Worm (Caenorhabditis elegans) whole organism, L4 larva: ENCODE data around the gene parg-1.

Experiments used
- D1046.2 ChIP-seq: fragments of 200-800 bp; sonication (Bioruptor generic); IDR thresholded peaks from 2 replicates; pipeline ENCODE4 v1.3.6; 2022; ENCODE audit warnings: missing genetic modification characterization, missing compliant biosample characterization
- F44E2.7 ChIP-seq: fragments of 200-800 bp; sonication (Bioruptor generic); IDR thresholded peaks from 2 replicates; pipeline ENCODE4 v2.1.2; 2022; ENCODE audit warnings: missing genetic modification characterization, missing compliant biosample characterization
- F49E8.2 ChIP-seq: sonication (generic microtip); optimal IDR thresholded peaks from 2 replicates; lab custom pipeline; 2016; ENCODE audit warnings: missing compliant biosample characterization, mild to moderate bottlenecking, missing genetic modification characterization, borderline replicate concordance
- R02D3.7 ChIP-seq: fragments of 150-350 bp; sonication (generic microtip); optimal IDR thresholded peaks from 3 replicates; lab custom pipeline; 2014; ENCODE audit warnings: missing biosample characterization, missing genetic modification characterization
- T26A8.4 ChIP-seq: fragments of 200-800 bp; sonication (Bioruptor generic); IDR thresholded peaks from 2 replicates; pipeline ENCODE4 v1.3.6; 2022; ENCODE audit warnings: missing genetic modification characterization, missing compliant biosample characterization
- Y105C5A.15 ChIP-seq: fragments of 200-800 bp; sonication (Bioruptor generic); IDR thresholded peaks from 2 replicates; pipeline ENCODE4 v1.3.6; 2022; ENCODE audit warnings: missing genetic modification characterization, missing compliant biosample characterization
- Y48G9A.11 ChIP-seq: fragments of 200-800 bp; sonication (Bioruptor generic); IDR thresholded peaks from 2 replicates; pipeline ENCODE4 v1.3.6; 2022; ENCODE audit warnings: missing genetic modification reagents, missing genetic modification characterization, missing compliant biosample characterization
- ZK546.5 ChIP-seq, 2 experiments: sonication (generic microtip); optimal IDR thresholded peaks; 2 replicates each; lab custom pipeline; 2017; ENCODE audit warnings: missing biosample characterization in 2 of 2, missing genetic modification characterization in 2 of 2
- ama-1 ChIP-seq: fragments of 150-350 bp; optimal IDR thresholded peaks from 2 replicates; lab custom pipeline; 2014; ENCODE audit warnings: inconsistent platforms, mixed read lengths
- attf-4 ChIP-seq: sonication (generic microtip); optimal IDR thresholded peaks from 3 replicates; lab custom pipeline; 2017; ENCODE audit warnings: missing biosample characterization, missing genetic modification characterization
- ceh-20 ChIP-seq: fragments of 200-800 bp; sonication (Bioruptor generic); IDR thresholded peaks from 2 replicates; pipeline ENCODE4 v1.3.6; 2022; ENCODE audit warnings: missing genetic modification reagents, missing genetic modification characterization, missing compliant biosample characterization
- ceh-28 ChIP-seq: fragments of 150-350 bp; optimal IDR thresholded peaks from 2 replicates; lab custom pipeline; 2014; ENCODE audit warnings: missing biosample characterization, missing genetic modification reagents, missing genetic modification characterization
- ceh-82 ChIP-seq: sonication (generic microtip); optimal IDR thresholded peaks from 2 replicates; lab custom pipeline; 2017; ENCODE audit warnings: missing biosample characterization, missing genetic modification characterization
- dmd-9 ChIP-seq: fragments of 200-800 bp; sonication (Bioruptor generic); IDR thresholded peaks from 2 replicates; pipeline ENCODE4 v1.3.6; 2022; ENCODE audit warnings: missing genetic modification reagents, missing genetic modification characterization, missing compliant biosample characterization
- dpl-1 ChIP-seq: fragments of 150-350 bp; optimal IDR thresholded peaks from 2 replicates; lab custom pipeline; 2014; ENCODE audit warnings: missing biosample characterization, missing genetic modification reagents, missing genetic modification characterization
- egl-43 ChIP-seq: fragments of 200-800 bp; sonication (Bioruptor generic); IDR thresholded peaks from 2 replicates; pipeline ENCODE4 v1.3.6; 2022; ENCODE audit warnings: missing genetic modification reagents, missing genetic modification characterization, missing compliant biosample characterization
- hlh-30 ChIP-seq: sonication (generic microtip); optimal IDR thresholded peaks from 2 replicates; lab custom pipeline; 2017; ENCODE audit warnings: antibody characterized with exemption, mild to moderate bottlenecking, missing genetic modification characterization, missing compliant biosample characterization; ENCODE audit not compliant: insufficient read depth
- jun-1 ChIP-seq: fragments of 150-350 bp; optimal IDR thresholded peaks from 2 replicates; lab custom pipeline; 2014; ENCODE audit warnings: missing biosample characterization, missing genetic modification reagents, missing genetic modification characterization
- lin-1 ChIP-seq: fragments of 200-800 bp; sonication (Bioruptor generic); IDR thresholded peaks from 2 replicates; pipeline ENCODE4 v1.3.6; 2022; ENCODE audit warnings: missing genetic modification reagents, missing genetic modification characterization, missing compliant biosample characterization
- lin-29 ChIP-seq: fragments of 200-800 bp; sonication (Bioruptor generic); IDR thresholded peaks from 2 replicates; pipeline ENCODE4 v1.3.6; 2022; ENCODE audit warnings: missing genetic modification reagents, missing genetic modification characterization, missing compliant biosample characterization
- lin-38 ChIP-seq: fragments of 200-800 bp; sonication (Bioruptor generic); IDR thresholded peaks from 2 replicates; pipeline ENCODE4 v1.3.6; 2022; ENCODE audit warnings: missing genetic modification reagents, missing genetic modification characterization, missing compliant biosample characterization
- lsy-2 ChIP-seq, 2 experiments: fragments of 150-350 bp in 1 of 2; sonication (generic microtip) in 1 of 2; optimal IDR thresholded peaks; 2 replicates each; lab custom pipeline; 2014 to 2017; ENCODE audit warnings: missing biosample characterization in 2 of 2, missing genetic modification characterization in 2 of 2
- madf-9 ChIP-seq: fragments of 200-800 bp; sonication (Bioruptor generic); conservative IDR thresholded peaks from 2 replicates; pipeline ENCODE4 v1.3.6; 2022; ENCODE audit warnings: missing genetic modification reagents, missing genetic modification characterization, missing compliant biosample characterization
- mes-2 ChIP-seq: sonication (generic microtip); optimal IDR thresholded peaks from 2 replicates; lab custom pipeline; 2016; ENCODE audit warnings: missing genotype, mild to moderate bottlenecking, missing genetic modification characterization, missing compliant biosample characterization; ENCODE audit not compliant: poor library complexity, severe bottlenecking
- mxl-3 ChIP-seq: fragments of 200-800 bp; sonication (Bioruptor generic); optimal IDR thresholded peaks from 2 replicates; lab custom pipeline; 2018; ENCODE audit warnings: mild to moderate bottlenecking, missing genetic modification characterization, missing compliant biosample characterization
- nhr-10 ChIP-seq: fragments of 150-350 bp; optimal IDR thresholded peaks from 2 replicates; lab custom pipeline; 2014; ENCODE audit warnings: missing biosample characterization, missing genetic modification characterization
- nhr-102 ChIP-seq: sonication (generic microtip); optimal IDR thresholded peaks from 2 replicates; lab custom pipeline; 2016; ENCODE audit warnings: mild to moderate bottlenecking, missing genetic modification characterization, moderate library complexity, missing compliant biosample characterization
- nhr-237 ChIP-seq: sonication (generic microtip); optimal IDR thresholded peaks from 2 replicates; lab custom pipeline; 2017; ENCODE audit warnings: missing biosample characterization, missing genetic modification characterization
- nhr-28 ChIP-seq: fragments of 150-350 bp; optimal IDR thresholded peaks from 2 replicates; lab custom pipeline; 2014; ENCODE audit warnings: missing biosample characterization, missing genetic modification characterization
- nhr-6 ChIP-seq: fragments of 150-350 bp; optimal IDR thresholded peaks from 2 replicates; lab custom pipeline; 2014; ENCODE audit warnings: missing biosample characterization, missing genetic modification characterization
- nhr-76 ChIP-seq: fragments of 150-350 bp; optimal IDR thresholded peaks from 2 replicates; lab custom pipeline; 2014; ENCODE audit warnings: missing biosample characterization, missing genetic modification characterization
- nhr-77 ChIP-seq: fragments of 150-350 bp; optimal IDR thresholded peaks from 2 replicates; lab custom pipeline; 2014; ENCODE audit warnings: missing biosample characterization, missing genetic modification characterization
- pha-4 ChIP-seq, 2 experiments: fragments of 150-350 bp in 1 of 2; fragments of 200-800 bp in 1 of 2; sonication (Bioruptor generic) in 1 of 2; IDR thresholded peaks in 1 of 2; optimal IDR thresholded peaks in 1 of 2; 2 replicates each; pipeline versions ENCODE4 v1.3.6 to Lab custom; 2014 to 2022; ENCODE audit warnings: missing genetic modification characterization in 2 of 2, missing genetic modification reagents in 2 of 2, missing biosample characterization in 1 of 2, missing compliant biosample characterization in 1 of 2
- spr-1 ChIP-seq: sonication (generic microtip); optimal IDR thresholded peaks from 2 replicates; lab custom pipeline; 2016; ENCODE audit warnings: mild to moderate bottlenecking, missing genetic modification characterization, missing compliant biosample characterization
- zfp-3 ChIP-seq: fragments of 200-800 bp; sonication (Bioruptor generic); conservative IDR thresholded peaks from 2 replicates; pipeline ENCODE4 v1.3.6; 2022; ENCODE audit warnings: missing genetic modification reagents, missing genetic modification characterization, missing compliant biosample characterization
- zip-11 ChIP-seq: fragments of 200-800 bp; sonication (Bioruptor generic); IDR thresholded peaks from 2 replicates; pipeline ENCODE4 v1.3.6; 2022; ENCODE audit warnings: missing genetic modification characterization, missing compliant biosample characterization
- zip-2 ChIP-seq: fragments of 150-350 bp; optimal IDR thresholded peaks from 2 replicates; lab custom pipeline; 2014; ENCODE audit warnings: missing biosample characterization, missing genetic modification characterization

Gene parg-1

DNA sequence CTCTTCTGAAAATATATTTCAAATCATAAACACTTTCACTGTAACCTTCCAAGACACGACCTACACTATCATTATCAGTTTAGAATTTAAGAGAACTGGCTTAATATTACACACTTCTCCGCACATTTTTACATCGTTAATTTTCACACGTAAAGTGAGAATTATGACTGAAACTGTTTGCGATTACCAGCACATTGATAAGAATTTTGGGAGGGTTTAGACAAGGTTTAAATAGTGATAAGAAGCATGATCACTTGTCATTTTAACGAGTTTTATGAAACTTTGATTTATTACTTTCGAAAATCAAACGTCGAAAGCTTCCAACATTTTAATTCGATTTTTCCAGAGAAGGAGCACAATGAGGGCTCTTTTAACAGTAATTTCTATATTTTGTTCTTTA, 15.6 kb upstream of the parg-1 start, which contains the start of gene F21D5.3 (continued):
- TF ChIP-seq jun-1 (no peak), mxl-3 (GFP tag; lab: Kevin White, UChicago) (no peak), F44E2.7 (no peak), zfp-3 (GFP tag; lab: Robert Waterston, UW) (no peak), zip-2 (tag; lab: Kevin White, UChicago) (no peak), pha-4 (GFP tag; IDR thresholded peaks at IDR 0.05; lab: Robert Waterston, UW) (no peak), pha-4 (tag; optimal IDR thresholded peaks at IDR 0.05; lab: Kevin White, UChicago) (no peak), madf-9 (GFP tag; lab: Robert Waterston, UW) (no peak), zip-11 (GFP tag; lab: Robert Waterston, UW) (no peak), lin-1 (peak; percentile 47; the same call in 1 of the 2 replicates), Y105C5A.15 (GFP tag; lab: Robert Waterston, UW) (no peak), dpl-1 (GFP tag; lab: Kevin White, UChicago) (no peak), nhr-76 (tag; lab: Kevin White, UChicago) (no peak), ceh-20 (GFP tag; lab: Robert Waterston, UW) (peak; percentile 71; the same call in 1 of the 2 replicates), dmd-9 (GFP tag; lab: Robert Waterston, UW) (no peak), spr-1 (tag; lab: Kevin White, UChicago) (no peak), ZK546.5 (tag; optimal IDR thresholded peaks at IDR 0.05; lab: Kevin White, UChicago) (no peak), ama-1 (lab: Kevin White, UChicago) (no peak), T26A8.4 (no peak), attf-4 (no peak), lin-29 (GFP tag; lab: Robert Waterston, UW) (no peak), R02D3.7 (tag; lab: Kevin White, UChicago) (no peak), nhr-6 (tag; lab: Kevin White, UChicago) (no peak), nhr-237 (tag; lab: Kevin White, UChicago) (no peak), nhr-77 (tag; lab: Kevin White, UChicago) (peak; percentile 67), D1046.2 (GFP tag; lab: Robert Waterston, UW) (no peak), F49E8.2 (tag; lab: Kevin White, UChicago) (no peak), nhr-102 (tag; lab: Kevin White, UChicago) (no peak)

DNA sequence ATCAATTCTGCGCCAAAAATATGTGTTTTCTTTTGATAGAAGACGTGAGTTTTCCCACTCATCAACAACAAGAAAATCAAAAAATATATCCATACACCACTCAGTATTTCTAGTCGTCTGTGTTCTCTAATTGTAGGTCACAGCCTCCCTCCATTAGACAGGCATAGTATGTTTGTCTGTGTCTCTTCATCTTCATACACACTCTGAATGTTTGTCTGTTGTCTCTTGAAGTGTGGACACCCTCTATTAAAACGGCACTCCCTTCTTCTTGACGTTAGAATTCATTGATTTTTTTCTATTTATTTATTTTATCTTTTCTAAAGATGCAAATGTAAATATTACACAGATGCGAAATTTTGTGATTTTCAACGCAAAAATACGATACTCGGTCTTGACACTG, 8.7 kb upstream of the parg-1 start:
- peak; percentile 27 for TF ChIP-seq mes-2
- TF ChIP-seq lsy-2 (tag; optimal IDR thresholded peaks at IDR 0.05; lab: Kevin White, UChicago) = peak in 1 of 2 experiments; percentile 32
- TF ChIP-seq dmd-9 (GFP tag; lab: Robert Waterston, UW) = no peak
- peak; percentile 5 for TF ChIP-seq nhr-28 (tag; lab: Kevin White, UChicago)
- TF ChIP-seq hlh-30 (tag; lab: Kevin White, UChicago) = peak; percentile 10

DNA sequence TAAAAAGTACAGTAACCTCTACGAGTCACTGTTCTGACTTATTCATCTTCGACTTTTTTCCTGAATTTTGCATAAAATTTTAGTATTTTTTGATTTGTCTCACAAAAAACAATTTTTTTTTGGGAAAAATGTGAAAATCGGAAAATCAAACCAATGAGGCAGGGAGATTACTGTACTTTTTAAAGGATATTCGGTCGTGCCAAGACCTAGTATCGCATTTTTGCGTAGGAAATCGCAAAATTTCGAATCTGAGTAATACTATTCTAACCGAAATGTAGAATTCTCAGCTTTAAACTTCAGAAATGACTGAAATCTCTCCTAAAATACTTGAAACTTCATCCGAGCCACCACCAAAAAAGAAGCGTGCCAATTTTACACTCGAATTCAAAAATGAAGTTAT, 8.3 kb upstream of the parg-1 start, which contains the start of gene F21D5.4:
F21D5.4 (plus strand) TSS at position 301 of the 400 bp plus-strand sequence.
- no peak for TF ChIP-seq Y105C5A.15 (GFP tag; lab: Robert Waterston, UW)
- TF ChIP-seq Y48G9A.11 (GFP tag; lab: Robert Waterston, UW) = no peak
- TF ChIP-seq ceh-82 (tag; lab: Kevin White, UChicago) = no peak

DNA sequence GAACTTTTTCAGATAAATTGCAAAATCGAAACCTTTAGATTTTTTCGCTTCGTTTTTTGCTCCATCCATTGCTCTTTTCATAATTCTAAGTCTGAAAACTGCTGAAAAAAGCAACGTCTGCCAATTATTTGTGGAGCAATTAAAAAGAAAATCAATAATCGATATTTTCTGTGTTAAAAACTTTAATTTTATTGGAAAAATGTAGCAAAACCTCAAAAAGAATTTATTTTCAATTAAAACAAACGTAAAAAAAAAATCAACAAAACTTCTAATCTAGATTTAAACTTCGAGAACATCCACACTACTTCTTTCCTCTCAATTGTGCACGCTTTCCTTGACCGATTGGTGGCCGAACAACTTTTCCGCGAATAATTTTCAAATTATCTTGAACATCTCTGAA, 6.8 kb upstream of the parg-1 start, which contains the start of gene F21D5.5:
F21D5.5 (minus strand) TSS at position 101 of the 400 bp plus-strand sequence.
- TF ChIP-seq egl-43 (GFP tag; lab: Robert Waterston, UW) = no peak
- TF ChIP-seq lin-38 = no peak
- TF ChIP-seq ceh-28 (tag; lab: Kevin White, UChicago) = peak; percentile 24
- TF ChIP-seq nhr-10 (tag; lab: Kevin White, UChicago) = no peak
